Worm (Caenorhabditis elegans) whole organism, L3 larva: Measurements from ENCODE around the gene K02E10.7.

Experiments
- ZK546.5 ChIP-seq: sonication (generic microtip); optimal IDR thresholded peaks from 2 replicates; lab custom pipeline; 2017; ENCODE audit warnings: missing biosample characterization, missing genetic modification characterization
- ama-1 ChIP-seq: fragments of 150-350 bp; optimal IDR thresholded peaks from 2 replicates; lab custom pipeline; 2018
- ceh-16 ChIP-seq: sonication (generic microtip); optimal IDR thresholded peaks from 2 replicates; lab custom pipeline; 2017; ENCODE audit warnings: missing biosample characterization, missing genetic modification characterization
- ceh-82 ChIP-seq: fragments of 150-350 bp; optimal IDR thresholded peaks from 2 replicates; lab custom pipeline; 2014; ENCODE audit warnings: missing biosample characterization, missing genetic modification characterization
- daf-12 ChIP-seq: fragments of 150-350 bp; optimal IDR thresholded peaks from 2 replicates; lab custom pipeline; 2014; ENCODE audit warnings: missing biosample characterization, missing genetic modification reagents, missing genetic modification characterization
- egl-27 ChIP-seq: sonication (generic microtip); optimal IDR thresholded peaks from 4 replicates; lab custom pipeline; 2017; ENCODE audit warnings: missing biosample characterization, missing genetic modification reagents, missing genetic modification characterization
- egl-5 ChIP-seq: fragments of 150-350 bp; optimal IDR thresholded peaks from 2 replicates; lab custom pipeline; 2017; ENCODE audit warnings: missing biosample characterization, missing genetic modification reagents, missing genetic modification characterization, inconsistent platforms
- elt-1 ChIP-seq: fragments of 150-350 bp; optimal IDR thresholded peaks from 2 replicates; lab custom pipeline; 2014; ENCODE audit warnings: missing biosample characterization, missing genetic modification characterization
- elt-3 ChIP-seq, 3 experiments: fragments of 150-350 bp in 1 of 3; sonication (generic microtip) in 2 of 3; optimal IDR thresholded peaks; 2 replicates in 2 of 3; 4 replicates in 1 of 3; lab custom pipeline; 2014 to 2017; ENCODE audit warnings: missing biosample characterization in 3 of 3, missing genetic modification characterization in 3 of 3
- eor-1 ChIP-seq, 2 experiments: fragments of 150-350 bp; optimal IDR thresholded peaks; 2 replicates each; lab custom pipeline; 2014 to 2018; ENCODE audit warnings: missing biosample characterization in 2 of 2, missing genetic modification characterization in 2 of 2
- fkh-10 ChIP-seq: sonication (generic microtip); optimal IDR thresholded peaks from 2 replicates; lab custom pipeline; 2017; ENCODE audit warnings: missing biosample characterization, missing genetic modification reagents, missing genetic modification characterization
- fkh-2 ChIP-seq: fragments of 150-350 bp; optimal IDR thresholded peaks from 2 replicates; lab custom pipeline; 2014; ENCODE audit warnings: missing biosample characterization, missing genetic modification reagents, missing genetic modification characterization
- jun-1 ChIP-seq: fragments of 150-350 bp; optimal IDR thresholded peaks from 2 replicates; lab custom pipeline; 2014; ENCODE audit warnings: missing biosample characterization, missing genetic modification reagents, missing genetic modification characterization
- lin-15B ChIP-seq: fragments of 150-350 bp; optimal IDR thresholded peaks from 2 replicates; lab custom pipeline; 2014; ENCODE audit warnings: missing biosample characterization, missing genetic modification characterization
- lin-39 ChIP-seq: fragments of 150-350 bp; optimal IDR thresholded peaks from 2 replicates; lab custom pipeline; 2018; ENCODE audit warnings: missing biosample characterization, missing genetic modification reagents, missing genetic modification characterization
- lsy-12 ChIP-seq: sonication (generic microtip); optimal IDR thresholded peaks from 2 replicates; lab custom pipeline; 2016; ENCODE audit warnings: mild to moderate bottlenecking, missing genetic modification characterization, missing compliant biosample characterization
- mdl-1 ChIP-seq: fragments of 150-350 bp; optimal IDR thresholded peaks from 2 replicates; lab custom pipeline; 2014; ENCODE audit warnings: missing biosample characterization, missing genetic modification characterization
- mml-1 ChIP-seq: fragments of 150-350 bp; sonication (generic microtip); optimal IDR thresholded peaks from 3 replicates; lab custom pipeline; 2014; ENCODE audit warnings: missing biosample characterization, missing genetic modification characterization
- nhr-11 ChIP-seq: fragments of 150-350 bp; optimal IDR thresholded peaks from 2 replicates; lab custom pipeline; 2014; ENCODE audit warnings: missing biosample characterization, missing genetic modification characterization
- nhr-12 ChIP-seq: fragments of 150-350 bp; optimal IDR thresholded peaks from 2 replicates; lab custom pipeline; 2014; ENCODE audit warnings: missing biosample characterization, missing genetic modification characterization
- nhr-237 ChIP-seq: fragments of 150-350 bp; optimal IDR thresholded peaks from 2 replicates; lab custom pipeline; 2014; ENCODE audit warnings: missing biosample characterization, missing genetic modification characterization
- nhr-25 ChIP-seq: sonication (generic microtip); optimal IDR thresholded peaks from 2 replicates; lab custom pipeline; 2017; ENCODE audit warnings: missing biosample characterization, missing genetic modification characterization
- nhr-28 ChIP-seq: fragments of 150-350 bp; optimal IDR thresholded peaks from 2 replicates; lab custom pipeline; 2014; ENCODE audit warnings: missing biosample characterization, missing genetic modification characterization
- nhr-43 ChIP-seq: sonication (generic microtip); optimal IDR thresholded peaks from 2 replicates; lab custom pipeline; 2016; ENCODE audit warnings: mild to moderate bottlenecking, missing genetic modification characterization, missing compliant biosample characterization; ENCODE audit not compliant: poor library complexity, severe bottlenecking
- nhr-67 ChIP-seq: fragments of 150-350 bp; optimal IDR thresholded peaks from 2 replicates; lab custom pipeline; 2014; ENCODE audit warnings: missing biosample characterization, missing genetic modification characterization
- nhr-76 ChIP-seq: fragments of 150-350 bp; sonication (generic microtip); optimal IDR thresholded peaks from 5 replicates; lab custom pipeline; 2014; ENCODE audit warnings: missing biosample characterization, missing genetic modification characterization
- pqm-1 ChIP-seq: fragments of 150-350 bp; optimal IDR thresholded peaks from 2 replicates; lab custom pipeline; 2017; ENCODE audit warnings: missing biosample characterization, missing genetic modification characterization, inconsistent platforms
- sea-2 ChIP-seq: fragments of 150-350 bp; sonication (generic microtip); optimal IDR thresholded peaks from 4 replicates; lab custom pipeline; 2014; ENCODE audit warnings: missing biosample characterization, missing genetic modification reagents, missing genetic modification characterization
- skn-1 ChIP-seq: fragments of 150-350 bp; optimal IDR thresholded peaks from 2 replicates; lab custom pipeline; 2014; ENCODE audit warnings: missing biosample characterization, missing genetic modification characterization
- snpc-4 ChIP-seq: fragments of 150-350 bp; optimal IDR thresholded peaks from 2 replicates; lab custom pipeline; 2014; ENCODE audit warnings: missing biosample characterization, missing genetic modification characterization
- unc-39 ChIP-seq: sonication (generic microtip); optimal IDR thresholded peaks from 4 replicates; lab custom pipeline; 2017; ENCODE audit warnings: missing biosample characterization, missing genetic modification characterization
- unc-62 ChIP-seq: fragments of 150-350 bp; sonication (generic microtip); optimal IDR thresholded peaks from 4 replicates; lab custom pipeline; 2014; ENCODE audit warnings: missing biosample characterization, missing genetic modification reagents, missing genetic modification characterization
- zag-1 ChIP-seq: fragments of 150-350 bp; optimal IDR thresholded peaks from 2 replicates; lab custom pipeline; 2014; ENCODE audit warnings: missing biosample characterization, missing genetic modification characterization
- ztf-11 ChIP-seq: fragments of 150-350 bp; optimal IDR thresholded peaks from 2 replicates; lab custom pipeline; 2014; ENCODE audit warnings: missing biosample characterization, missing genetic modification characterization
- ztf-4 ChIP-seq: fragments of 150-350 bp; optimal IDR thresholded peaks from 2 replicates; lab custom pipeline; 2014; ENCODE audit warnings: missing biosample characterization, missing genetic modification characterization

K02E10.7 gene

DNA sequence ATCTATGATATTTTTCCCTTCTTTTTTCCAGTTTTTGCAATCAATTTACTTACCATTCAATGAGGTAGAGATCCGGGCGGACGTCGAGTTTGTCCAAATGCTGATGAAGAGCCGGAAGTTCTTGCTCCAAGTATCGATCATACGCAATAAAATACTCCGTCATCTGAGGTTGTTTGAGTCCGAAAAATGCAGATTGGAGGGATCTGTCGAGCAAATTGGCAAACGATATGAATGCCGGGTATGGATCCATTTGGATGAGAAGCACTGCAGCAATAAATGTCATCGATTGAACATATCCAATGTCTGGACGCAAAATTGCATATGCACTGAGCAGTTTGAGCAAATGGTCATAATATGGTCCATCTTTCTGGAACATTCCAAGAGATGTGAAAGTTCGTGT lies 18.8 kb upstream of the K02E10.7 start:
- TF ChIP-seq daf-12 (tag; lab: Kevin White, UChicago), result no peak
- TF ChIP-seq jun-1 (tag; lab: Kevin White, UChicago), result no peak
- no peak for TF ChIP-seq nhr-67 (tag; lab: Kevin White, UChicago)
- TF ChIP-seq zag-1 (tag; lab: Kevin White, UChicago), result no peak
- TF ChIP-seq lin-15B, result no peak
- no peak for TF ChIP-seq ama-1
- no peak for TF ChIP-seq pqm-1 (tag; lab: Kevin White, UChicago)
- no peak for TF ChIP-seq eor-1 (tag; optimal IDR thresholded peaks at IDR 0.05; lab: Kevin White, UChicago)
- TF ChIP-seq nhr-25 (tag; lab: Kevin White, UChicago), result no peak
- TF ChIP-seq nhr-76 (tag; lab: Kevin White, UChicago), result no peak
- TF ChIP-seq ceh-82, result no peak
- TF ChIP-seq ceh-16 (tag; lab: Kevin White, UChicago), result no peak
- TF ChIP-seq nhr-237 (tag; lab: Kevin White, UChicago), result no peak
- TF ChIP-seq snpc-4 (tag; lab: Kevin White, UChicago), result no peak
- TF ChIP-seq egl-5, result no peak
- no peak for TF ChIP-seq elt-3 (tag; optimal IDR thresholded peaks at IDR 0.05; lab: Kevin White, UChicago)
- TF ChIP-seq, all 47 proteins: peak for 0

- TF ChIP-seq ama-1 (no peak), elt-1 (tag; lab: Kevin White, UChicago) (no peak), lsy-12 (no peak)
Measured at ce11 chrX:2526078-2526477, 17.7 kb upstream of the K02E10.7 start.

ce11 chrX:2522658-2523057 lies 14.3 kb upstream of the K02E10.7 start:
- TF ChIP-seq nhr-67 (tag; lab: Kevin White, UChicago), result no peak
- TF ChIP-seq snpc-4 (tag; lab: Kevin White, UChicago), result no peak
- TF ChIP-seq sea-2 (GFP tag; lab: Kevin White, UChicago), result no peak
- TF ChIP-seq fkh-10 (GFP tag; lab: Kevin White, UChicago), result no peak
- no peak for TF ChIP-seq lin-39 (tag; lab: Kevin White, UChicago)
- no peak for TF ChIP-seq ceh-82
- no peak for TF ChIP-seq nhr-12 (tag; lab: Kevin White, UChicago)

- TF ChIP-seq sea-2 (GFP tag; lab: Kevin White, UChicago), result no peak
- no peak for TF ChIP-seq lsy-12
- no peak for TF ChIP-seq nhr-67 (tag; lab: Kevin White, UChicago)
- TF ChIP-seq mml-1 (tag; lab: Kevin White, UChicago), result no peak
- no peak for TF ChIP-seq nhr-76 (tag; lab: Kevin White, UChicago)
- no peak for TF ChIP-seq skn-1 (tag; lab: Kevin White, UChicago)
- no peak for TF ChIP-seq ama-1
- no peak for TF ChIP-seq pqm-1 (tag; lab: Kevin White, UChicago)
- TF ChIP-seq mdl-1 (tag; lab: Kevin White, UChicago), result no peak
- no peak for TF ChIP-seq unc-62 (GFP tag; lab: Kevin White, UChicago)
- no peak for TF ChIP-seq nhr-28 (tag; lab: Kevin White, UChicago)
- no peak for TF ChIP-seq elt-1 (tag; lab: Kevin White, UChicago)
- TF ChIP-seq ztf-4 (tag; lab: Kevin White, UChicago), result no peak
Measured at ce11 chrX:2520461-2520860, 12.1 kb upstream of the K02E10.7 start.

DNA sequence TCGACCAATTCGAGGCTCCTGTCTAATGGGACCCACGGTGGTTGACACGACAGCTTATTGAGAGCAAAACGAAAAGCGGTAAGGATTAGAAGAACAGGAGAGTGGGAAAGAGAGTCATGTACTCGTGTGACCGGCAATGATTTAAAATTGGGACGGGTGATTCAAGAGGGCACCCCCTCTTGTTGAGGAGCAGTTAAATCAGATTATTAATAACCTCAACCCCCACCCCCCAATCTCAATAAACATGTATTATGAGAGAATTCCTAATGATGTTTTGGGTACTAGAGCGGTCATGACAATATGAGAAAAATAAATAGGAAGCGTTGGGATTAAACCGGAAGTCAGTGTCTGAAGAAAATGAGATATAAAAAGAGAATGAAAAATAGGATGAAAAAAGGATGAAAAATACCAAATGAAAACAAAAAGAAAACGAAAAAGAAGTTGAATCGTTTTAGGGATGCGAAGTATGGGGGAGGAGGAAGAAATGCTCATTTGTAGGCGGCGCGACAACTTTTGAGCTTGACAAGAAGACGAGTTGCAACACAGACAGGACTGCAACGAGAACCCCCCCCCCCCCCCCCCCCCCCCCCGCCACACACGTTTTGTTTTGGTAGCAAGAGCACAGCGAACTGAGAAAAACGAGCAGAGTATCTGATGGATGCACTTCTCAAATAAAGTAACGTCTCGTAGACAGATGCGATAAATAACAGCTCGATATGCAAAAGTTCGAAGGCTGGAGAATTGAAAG lies 8.8 kb upstream of the K02E10.7 start:
- TF ChIP-seq nhr-12 (tag; lab: Kevin White, UChicago) (no peak), elt-3 (tag; optimal IDR thresholded peaks at IDR 0.05; lab: Kevin White, UChicago) (no peak), ZK546.5 (no peak), egl-27 (tag; lab: Kevin White, UChicago) (no peak), nhr-76 (tag; lab: Kevin White, UChicago) (no peak), nhr-43 (tag; lab: Kevin White, UChicago) (no peak), nhr-237 (tag; lab: Kevin White, UChicago) (no peak), snpc-4 (tag; lab: Kevin White, UChicago) (no peak), zag-1 (tag; lab: Kevin White, UChicago) (no peak), fkh-2 (no peak), nhr-11 (no peak), ztf-4 (tag; lab: Kevin White, UChicago) (no peak), unc-39 (tag; lab: Kevin White, UChicago) (no peak), ztf-11 (tag; lab: Kevin White, UChicago) (no peak), ama-1 (no peak), egl-5 (no peak)
